Worm (Caenorhabditis elegans) whole organism, L1 larva: ENCODE results near the gene ZK418.13.

Experiments used
- C04F5.9 ChIP-seq: sonication (generic microtip); optimal IDR thresholded peaks from 2 replicates; lab custom pipeline; 2016; ENCODE audit warnings: missing genetic modification characterization, missing compliant biosample characterization
- ama-1 ChIP-seq: fragments of 150-350 bp; optimal IDR thresholded peaks from 2 replicates; lab custom pipeline; 2014
- hpl-2 ChIP-seq: fragments of 150-350 bp; optimal IDR thresholded peaks from 2 replicates; lab custom pipeline; 2014; ENCODE audit warnings: missing biosample characterization, missing genetic modification reagents, missing genetic modification characterization
- lin-39 ChIP-seq: fragments of 150-350 bp; optimal IDR thresholded peaks from 2 replicates; lab custom pipeline; 2014; ENCODE audit warnings: missing biosample characterization, missing genetic modification reagents, missing genetic modification characterization
- nhr-237 ChIP-seq: fragments of 150-350 bp; optimal IDR thresholded peaks from 2 replicates; lab custom pipeline; 2014; ENCODE audit warnings: missing biosample characterization, missing genetic modification characterization
- sox-4 ChIP-seq: sonication (generic microtip); optimal IDR thresholded peaks from 2 replicates; lab custom pipeline; 2016; ENCODE audit warnings: missing genetic modification characterization, missing compliant biosample characterization

DNA sequence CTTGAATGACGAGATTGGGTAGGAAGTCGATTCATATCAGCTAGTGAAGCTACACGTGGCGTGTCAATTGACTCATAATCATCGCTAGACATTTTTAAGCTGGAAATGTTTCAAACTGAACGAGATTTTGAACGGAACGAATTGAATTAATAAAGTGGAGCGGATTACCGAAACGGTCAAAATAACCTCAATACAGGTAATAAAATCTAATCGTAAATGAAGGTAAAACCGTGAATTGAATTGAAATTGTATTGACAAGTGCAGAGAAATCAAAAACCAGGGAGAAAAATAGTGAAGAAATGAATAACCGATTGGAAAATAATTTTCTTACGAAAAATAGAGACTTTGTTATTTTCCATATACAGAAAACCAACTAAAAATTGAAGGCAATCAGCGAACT, 47.2 kb downstream of the ZK418.13 start, which contains the start of gene cyk-1:
- TF ChIP-seq sox-4 (tag; lab: Kevin White, UChicago) = no peak
- TF ChIP-seq nhr-237 = no peak
- TF ChIP-seq hpl-2 (GFP tag; lab: Kevin White, UChicago) = no peak
- no peak for TF ChIP-seq ama-1 (lab: Kevin White, UChicago)
- TF ChIP-seq lin-39 (tag; lab: Kevin White, UChicago) = no peak
- TF ChIP-seq C04F5.9 (tag; lab: Kevin White, UChicago) = no peak
